Worm (Caenorhabditis elegans): ENCODE results near the gene T05C7.9.
A peak's percentile ranks its signal among the peaks of the same experiment; 100 is the strongest.
"Not testable (repeated sequence)": the region's sequence is repeated elsewhere in the genome, so short reads cannot be mapped to it uniquely, and the experiment has no call there.

T05C7.9 gene

DNA sequence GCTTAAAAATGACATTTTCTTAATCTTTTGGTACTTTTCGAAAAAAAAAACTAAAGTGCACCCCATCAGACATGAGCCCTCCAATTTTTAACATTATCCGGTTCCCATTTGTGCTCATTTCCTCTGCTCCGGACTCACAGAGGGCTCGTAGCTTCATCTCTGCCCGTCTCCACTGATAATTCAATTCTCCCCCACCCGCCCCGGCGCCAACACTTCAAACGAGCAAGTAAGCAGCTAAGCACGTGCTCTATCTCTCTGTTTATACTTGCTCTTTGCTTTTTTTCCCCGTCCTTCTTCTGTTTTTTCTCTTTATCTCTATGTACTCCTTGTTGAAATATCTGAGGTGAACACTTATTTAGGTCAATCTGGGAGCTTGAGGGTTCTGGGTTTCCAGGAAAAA lies at the start of gene T05C7.9:
TSS of gene T05C7.9 (plus strand) at position 72 of the 400 bp plus-strand sequence.
- no peak for TF ChIP-seq pes-1 (GFP tag; IDR thresholded peaks at IDR 0.05)
- no peak for TF ChIP-seq ceh-36 (tag; optimal IDR thresholded peaks at IDR 0.05)
- TF ChIP-seq hmg-4 (GFP tag; optimal IDR thresholded peaks at IDR 0.05): no peak
- TF ChIP-seq tbx-11 (GFP tag; IDR thresholded peaks at IDR 0.05): no peak
- no peak for TF ChIP-seq flt-1 (GFP tag; IDR thresholded peaks at IDR 0.05)
- no peak for TF ChIP-seq tra-4 (tag; optimal IDR thresholded peaks at IDR 0.05)
- TF ChIP-seq scrt-1 (GFP tag; IDR thresholded peaks at IDR 0.05): no peak
- TF ChIP-seq ama-1 (optimal IDR thresholded peaks at IDR 0.05): no peak
- no peak for TF ChIP-seq F13C5.2 (tag; optimal IDR thresholded peaks at IDR 0.05)
- TF ChIP-seq hnd-1 (tag; optimal IDR thresholded peaks at IDR 0.05): no peak
- no peak for TF ChIP-seq ets-7 (tag; optimal IDR thresholded peaks at IDR 0.05)
- TF ChIP-seq ceh-13 (GFP tag; optimal IDR thresholded peaks at IDR 0.05): no peak
- TF ChIP-seq aly-1 (tag; optimal IDR thresholded peaks at IDR 0.05): no peak
- TF ChIP-seq hmbx-1 (tag; optimal IDR thresholded peaks at IDR 0.05): no peak
- no peak for TF ChIP-seq tbx-37 (GFP tag; conservative IDR thresholded peaks at IDR 0.05)
- TF ChIP-seq B0310.2 (tag; optimal IDR thresholded peaks at IDR 0.05): no peak
- TF ChIP-seq sea-1 (GFP tag; conservative IDR thresholded peaks at IDR 0.05): no peak

DNA sequence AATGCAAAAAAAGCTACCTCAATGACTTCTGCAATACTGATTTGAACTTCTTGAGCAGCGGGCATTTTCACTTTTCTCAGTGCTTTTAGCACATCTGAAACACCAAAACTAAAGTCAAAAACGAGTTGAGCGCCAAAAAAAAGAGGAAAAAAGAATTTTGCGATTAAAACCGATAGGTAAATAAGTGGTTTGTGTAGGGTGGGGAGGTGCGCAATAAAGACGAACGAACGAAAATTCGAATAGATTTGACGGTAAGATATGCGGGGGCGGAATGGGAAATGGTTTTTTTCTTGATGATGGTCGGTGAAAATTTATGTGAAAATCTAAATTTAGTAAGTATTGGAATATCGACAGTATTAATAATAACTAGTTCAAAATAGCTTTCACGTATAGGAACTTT lies 30.3 kb upstream of the T05C7.9 start, which contains the start of gene frm-5.1:
TSS of gene frm-5.1 (minus strand) at position 101 of the 400 bp plus-strand sequence.
- TF ChIP-seq sea-1 (GFP tag; conservative IDR thresholded peaks at IDR 0.05): no peak
- TF ChIP-seq ama-1 (optimal IDR thresholded peaks at IDR 0.05): no peak
- TF ChIP-seq ets-7 (tag; optimal IDR thresholded peaks at IDR 0.05): no peak
- TF ChIP-seq hmbx-1 (tag; optimal IDR thresholded peaks at IDR 0.05): no peak
- TF ChIP-seq pes-1 (GFP tag; IDR thresholded peaks at IDR 0.05): no peak
- no peak for TF ChIP-seq tra-4 (tag; optimal IDR thresholded peaks at IDR 0.05)
- no peak for TF ChIP-seq aly-1 (tag; optimal IDR thresholded peaks at IDR 0.05)
- TF ChIP-seq B0310.2 (tag; optimal IDR thresholded peaks at IDR 0.05): no peak
- no peak for TF ChIP-seq scrt-1 (GFP tag; IDR thresholded peaks at IDR 0.05)
- no peak for TF ChIP-seq tbx-37 (GFP tag; conservative IDR thresholded peaks at IDR 0.05)

- TF ChIP-seq ama-1 (optimal IDR thresholded peaks at IDR 0.05): no peak
- TF ChIP-seq flt-1 (GFP tag; IDR thresholded peaks at IDR 0.05): no peak
- TF ChIP-seq hmbx-1 (tag; optimal IDR thresholded peaks at IDR 0.05): no peak
- no peak for TF ChIP-seq scrt-1 (GFP tag; IDR thresholded peaks at IDR 0.05)
- TF ChIP-seq hnd-1 (tag; optimal IDR thresholded peaks at IDR 0.05): no peak
- TF ChIP-seq hmg-4 (GFP tag; optimal IDR thresholded peaks at IDR 0.05): peak; percentile 61
- TF ChIP-seq ceh-36 (tag; optimal IDR thresholded peaks at IDR 0.05): no peak
These were observed 27.9 kb upstream of the T05C7.9 start for ce11 chrIV:51219-51618.

ce11 chrIV:53539-53938 lies 25.5 kb upstream of the T05C7.9 start, which contains the start of gene T05C7.4:
Gene T05C7.4 (minus strand): TSS chrIV:53639.
- TF ChIP-seq tra-4 (tag; optimal IDR thresholded peaks at IDR 0.05): no peak
- TF ChIP-seq pes-1 (GFP tag; IDR thresholded peaks at IDR 0.05): no peak
- no peak for TF ChIP-seq tbx-37 (GFP tag; conservative IDR thresholded peaks at IDR 0.05)
- TF ChIP-seq ama-1 (optimal IDR thresholded peaks at IDR 0.05): no peak
- TF ChIP-seq B0310.2 (tag; optimal IDR thresholded peaks at IDR 0.05): no peak
- TF ChIP-seq F13C5.2 (tag; optimal IDR thresholded peaks at IDR 0.05): no peak
- no peak for TF ChIP-seq scrt-1 (GFP tag; IDR thresholded peaks at IDR 0.05)
- TF ChIP-seq tbx-11 (GFP tag; IDR thresholded peaks at IDR 0.05): no peak
- TF ChIP-seq ets-7 (tag; optimal IDR thresholded peaks at IDR 0.05): no peak
- TF ChIP-seq hmg-4 (GFP tag; optimal IDR thresholded peaks at IDR 0.05): no peak
- no peak for TF ChIP-seq aly-1 (tag; optimal IDR thresholded peaks at IDR 0.05)
- no peak for TF ChIP-seq sea-1 (GFP tag; conservative IDR thresholded peaks at IDR 0.05)
- TF ChIP-seq flt-1 (GFP tag; IDR thresholded peaks at IDR 0.05): no peak
- no peak for TF ChIP-seq ceh-36 (tag; optimal IDR thresholded peaks at IDR 0.05)
- TF ChIP-seq ceh-13 (GFP tag; optimal IDR thresholded peaks at IDR 0.05): no peak
- TF ChIP-seq hmbx-1 (tag; optimal IDR thresholded peaks at IDR 0.05): no peak
- no peak for TF ChIP-seq hnd-1 (tag; optimal IDR thresholded peaks at IDR 0.05)

DNA sequence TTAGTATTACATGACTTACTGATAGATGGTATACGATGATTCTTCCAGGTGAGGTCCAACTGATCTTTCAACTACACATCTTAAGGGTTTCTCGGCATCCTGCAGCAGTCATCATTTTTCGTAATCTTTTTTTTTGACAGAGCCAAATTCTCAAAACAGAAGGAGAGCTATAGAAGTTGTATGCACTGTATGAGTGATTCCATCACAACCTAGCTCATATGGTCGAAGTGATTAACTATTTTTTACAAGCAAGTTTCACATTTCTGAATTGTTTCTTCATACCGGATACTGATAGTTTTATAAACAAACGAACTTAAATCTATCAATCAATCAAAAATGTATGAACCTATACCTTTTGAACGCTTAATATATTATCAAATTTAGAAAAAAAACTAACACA lies 20.3 kb upstream of the T05C7.9 start, which contains the start of gene T05C7.5:
TSS of gene T05C7.5 (minus strand) at position 101 of the 400 bp plus-strand sequence.
- TF ChIP-seq F13C5.2 (tag; optimal IDR thresholded peaks at IDR 0.05) (no peak), hmg-4 (GFP tag; optimal IDR thresholded peaks at IDR 0.05) (no peak), B0310.2 (tag; optimal IDR thresholded peaks at IDR 0.05) (no peak), hmbx-1 (tag; optimal IDR thresholded peaks at IDR 0.05) (no peak), sea-1 (GFP tag; conservative IDR thresholded peaks at IDR 0.05) (no peak), scrt-1 (GFP tag; IDR thresholded peaks at IDR 0.05) (no peak), tbx-37 (GFP tag; conservative IDR thresholded peaks at IDR 0.05) (no peak), tbx-11 (GFP tag; IDR thresholded peaks at IDR 0.05) (no peak), flt-1 (GFP tag; IDR thresholded peaks at IDR 0.05) (no peak), ets-7 (tag; optimal IDR thresholded peaks at IDR 0.05) (no peak), hnd-1 (tag; optimal IDR thresholded peaks at IDR 0.05) (no peak), ceh-13 (GFP tag; optimal IDR thresholded peaks at IDR 0.05) (no peak)

- not testable (repeated sequence) for TF ChIP-seq pes-1 (GFP tag; IDR thresholded peaks at IDR 0.05); F13C5.2 (tag; optimal IDR thresholded peaks at IDR 0.05); tbx-11 (GFP tag; IDR thresholded peaks at IDR 0.05)
These were observed 17.6 kb upstream of the T05C7.9 start, which contains the start of gene T05C7.7 for ce11 chrIV:61448-61847. Gene T05C7.7 (plus strand): TSS chrIV:61748.

DNA sequence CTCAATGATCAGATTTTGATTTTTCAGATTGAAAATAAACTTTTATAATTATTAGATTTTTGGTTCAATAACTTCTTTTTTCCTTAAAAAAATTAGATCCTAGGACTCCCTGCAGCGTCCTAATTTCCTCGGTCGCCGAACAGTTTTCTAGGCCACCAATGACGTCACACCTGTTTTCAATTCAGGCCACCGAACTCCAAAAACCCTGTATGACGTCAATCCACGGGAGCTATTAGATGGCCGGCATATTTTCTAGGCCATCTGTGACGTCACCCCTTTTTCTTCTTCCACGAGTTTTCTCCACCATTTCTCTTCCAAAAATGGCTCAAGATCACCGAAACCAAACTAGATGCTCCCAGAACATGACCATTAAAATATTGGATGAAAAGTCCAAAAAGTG lies 7.8 kb upstream of the T05C7.9 start:
- TF ChIP-seq ceh-36 (tag; optimal IDR thresholded peaks at IDR 0.05) (no peak), scrt-1 (GFP tag; IDR thresholded peaks at IDR 0.05) (no peak), tbx-37 (GFP tag; conservative IDR thresholded peaks at IDR 0.05) (no peak), F13C5.2 (tag; optimal IDR thresholded peaks at IDR 0.05) (no peak), aly-1 (tag; optimal IDR thresholded peaks at IDR 0.05) (no peak), pes-1 (GFP tag; IDR thresholded peaks at IDR 0.05) (no peak), B0310.2 (tag; optimal IDR thresholded peaks at IDR 0.05) (no peak), ets-7 (tag; optimal IDR thresholded peaks at IDR 0.05) (no peak), ceh-13 (GFP tag; optimal IDR thresholded peaks at IDR 0.05) (no peak), tbx-11 (GFP tag; IDR thresholded peaks at IDR 0.05) (no peak), hnd-1 (tag; optimal IDR thresholded peaks at IDR 0.05) (no peak), hmbx-1 (tag; optimal IDR thresholded peaks at IDR 0.05) (no peak), flt-1 (GFP tag; IDR thresholded peaks at IDR 0.05) (no peak), ama-1 (optimal IDR thresholded peaks at IDR 0.05) (no peak), sea-1 (GFP tag; conservative IDR thresholded peaks at IDR 0.05) (no peak), hmg-4 (GFP tag; optimal IDR thresholded peaks at IDR 0.05) (no peak), tra-4 (tag; optimal IDR thresholded peaks at IDR 0.05) (no peak)
